Fruit fly (Drosophila melanogaster) S2 (cell line): ENCODE data around the gene CG9040.

Experiments used
- CG8478 ChIP-seq: fragments of >200 bp; optimal IDR thresholded peaks from 2 replicates; lab custom pipeline; 2018
- CTCF ChIP-seq, 2 experiments: fragments of >200 bp; optimal IDR thresholded peaks; 2 replicates each; lab custom pipeline; 2018

dm6 chr3L:13993233-13993741 is 5.6 kb downstream of the CG9040 start, which contains the start of gene CG17364:
- no peak for TF ChIP-seq CTCF (optimal IDR thresholded peaks at IDR 0.05; lab: Kevin White, UChicago)
- TF ChIP-seq CG8478 = no peak
